Fruit fly (Drosophila melanogaster) S2 (cell line): ENCODE measurements around the gene CG43901.

Experiments used
- CG8478 ChIP-seq: fragments of >200 bp; optimal IDR thresholded peaks from 2 replicates; lab custom pipeline; 2018
- CTCF ChIP-seq, 2 experiments: fragments of >200 bp; optimal IDR thresholded peaks; 2 replicates each; lab custom pipeline; 2018

DNA sequence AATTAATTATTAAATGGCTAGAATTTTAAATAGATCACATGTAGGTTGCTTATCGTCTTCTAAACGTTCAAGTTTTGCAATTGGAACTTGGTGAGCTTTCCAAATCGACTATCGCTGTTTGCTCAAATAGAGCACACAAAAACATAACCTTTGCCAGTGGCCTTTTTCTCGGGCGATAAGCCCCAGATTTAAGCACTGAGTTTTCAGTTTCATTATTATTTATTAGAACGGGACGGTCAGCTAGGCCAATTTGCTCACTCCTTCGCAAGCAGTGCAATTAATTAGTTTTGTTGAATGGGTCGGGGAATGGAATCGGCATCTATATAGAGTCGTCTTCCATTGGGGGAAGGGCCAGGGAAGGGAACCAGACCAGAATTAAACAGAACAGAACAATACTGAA is 20.7 kb downstream of the CG43901 start:
- TF ChIP-seq CTCF (optimal IDR thresholded peaks at IDR 0.05; lab: Kevin White, UChicago) = no peak
- TF ChIP-seq CG8478 (lab: Kevin White, UChicago) = no peak
